Worm (Caenorhabditis elegans) whole organism, young adult: ENCODE data around the gene egl-9.

ENCODE experiments used
- B0336.3 ChIP-seq: fragments of 200-800 bp; sonication (Bioruptor generic); IDR thresholded peaks from 2 replicates; pipeline ENCODE4 v1.3.6; 2022; ENCODE audit warnings: missing genetic modification characterization, missing compliant biosample characterization
- F22D6.2 ChIP-seq: sonication (generic microtip); optimal IDR thresholded peaks from 2 replicates; lab custom pipeline; 2016; ENCODE audit warnings: mild to moderate bottlenecking, missing genetic modification characterization, missing compliant biosample characterization
- F33H1.4 ChIP-seq: fragments of 200-800 bp; sonication (Bioruptor generic); IDR thresholded peaks from 2 replicates; pipeline ENCODE4 v1.3.6; 2022; ENCODE audit warnings: missing genetic modification reagents, missing genetic modification characterization, missing compliant biosample characterization
- F37B4.10 ChIP-seq: fragments of 200-800 bp; sonication (Bioruptor generic); IDR thresholded peaks from 2 replicates; pipeline ENCODE4 v1.3.6; 2022; ENCODE audit warnings: missing genetic modification characterization, missing compliant biosample characterization
- F39B2.1 ChIP-seq: fragments of 200-800 bp; sonication (Bioruptor generic); IDR thresholded peaks from 2 replicates; pipeline ENCODE4 v1.3.6; 2022; ENCODE audit warnings: missing genetic modification reagents, missing genetic modification characterization, missing compliant biosample characterization
- K11D2.4 ChIP-seq: fragments of 200-800 bp; sonication (Bioruptor generic); IDR thresholded peaks from 2 replicates; pipeline ENCODE4 v1.3.6; 2022; ENCODE audit warnings: missing genetic modification reagents, missing genetic modification characterization, missing compliant biosample characterization
- K12H6.12 ChIP-seq: fragments of 200-800 bp; sonication (Bioruptor generic); optimal IDR thresholded peaks from 2 replicates; lab custom pipeline; 2018; ENCODE audit warnings: mild to moderate bottlenecking, missing genetic modification characterization, missing compliant biosample characterization
- T26A5.8 ChIP-seq: sonication (generic microtip); optimal IDR thresholded peaks from 2 replicates; lab custom pipeline; 2016; ENCODE audit warnings: missing genetic modification characterization, missing compliant biosample characterization
- Y53G8AR.9 ChIP-seq: fragments of 200-800 bp; sonication (Bioruptor generic); conservative IDR thresholded peaks from 2 replicates; pipeline ENCODE4 v1.3.6; 2022; ENCODE audit warnings: missing genetic modification reagents, missing genetic modification characterization, missing compliant biosample characterization
- Y56A3A.18 ChIP-seq: fragments of 200-800 bp; sonication (Bioruptor generic); IDR thresholded peaks from 2 replicates; pipeline ENCODE4 v1.3.6; 2022; ENCODE audit warnings: missing genetic modification reagents, missing genetic modification characterization, missing compliant biosample characterization
- Y79H2A.3 ChIP-seq: fragments of 200-800 bp; sonication (Bioruptor generic); conservative IDR thresholded peaks from 2 replicates; pipeline ENCODE4 v1.3.6; 2022; ENCODE audit warnings: missing genetic modification reagents, missing genetic modification characterization, missing compliant biosample characterization
- akir-1 ChIP-seq: fragments of 200-800 bp; sonication (Bioruptor generic); optimal IDR thresholded peaks from 2 replicates; lab custom pipeline; 2018; ENCODE audit warnings: mild to moderate bottlenecking, missing genetic modification characterization, moderate library complexity, missing compliant biosample characterization
- aptf-2 ChIP-seq: fragments of 200-800 bp; sonication (Bioruptor generic); conservative IDR thresholded peaks from 2 replicates; pipeline ENCODE4 v1.3.6; 2022; ENCODE audit warnings: missing genetic modification reagents, missing genetic modification characterization, missing compliant biosample characterization
- aptf-3 ChIP-seq: fragments of 200-800 bp; sonication (Bioruptor generic); IDR thresholded peaks from 2 replicates; pipeline ENCODE4 v1.3.6; 2022; ENCODE audit warnings: missing genetic modification characterization, missing compliant biosample characterization
- atf-7 ChIP-seq: sonication (generic microtip); optimal IDR thresholded peaks from 2 replicates; lab custom pipeline; 2017; ENCODE audit warnings: mild to moderate bottlenecking, missing genetic modification characterization, missing compliant biosample characterization
- attf-6 ChIP-seq: fragments of 200-800 bp; sonication (Bioruptor generic); IDR thresholded peaks from 2 replicates; pipeline ENCODE4 v1.3.6; 2022; ENCODE audit warnings: missing genetic modification reagents, missing genetic modification characterization, missing compliant biosample characterization
- cebp-1 ChIP-seq, 2 experiments: fragments of 200-800 bp in 1 of 2; sonication (Bioruptor generic) in 1 of 2; sonication (generic microtip) in 1 of 2; IDR thresholded peaks in 1 of 2; optimal IDR thresholded peaks in 1 of 2; 2 replicates each; pipeline versions ENCODE4 v1.3.6 to Lab custom; 2017 to 2022; ENCODE audit warnings: missing compliant biosample characterization in 2 of 2, missing genetic modification characterization in 2 of 2, mild to moderate bottlenecking in 1 of 2, missing genetic modification reagents in 1 of 2, moderate library complexity in 1 of 2
- ceh-100 ChIP-seq: fragments of 200-800 bp; sonication (Bioruptor generic); IDR thresholded peaks from 2 replicates; pipeline ENCODE4 v1.3.6; 2022; ENCODE audit warnings: missing genetic modification reagents, missing genetic modification characterization, missing compliant biosample characterization
- ceh-58 ChIP-seq: fragments of 200-800 bp; sonication (Bioruptor generic); IDR thresholded peaks from 2 replicates; pipeline ENCODE4 v1.3.6; 2022; ENCODE audit warnings: missing genetic modification characterization, missing compliant biosample characterization
- dpff-1 ChIP-seq: sonication (generic microtip); optimal IDR thresholded peaks from 2 replicates; lab custom pipeline; 2017; ENCODE audit warnings: mild to moderate bottlenecking, missing genetic modification characterization, missing compliant biosample characterization
- dpl-1 ChIP-seq: fragments of 150-350 bp; optimal IDR thresholded peaks from 2 replicates; lab custom pipeline; 2014; ENCODE audit warnings: missing biosample characterization, missing genetic modification reagents, missing genetic modification characterization
- egl-18 ChIP-seq: fragments of 200-800 bp; sonication (Bioruptor generic); IDR thresholded peaks from 2 replicates; pipeline ENCODE4 v1.3.6; 2022; ENCODE audit warnings: missing genetic modification reagents, missing genetic modification characterization, missing compliant biosample characterization
- ekl-4 ChIP-seq: fragments of 200-800 bp; sonication (Bioruptor generic); IDR thresholded peaks from 2 replicates; pipeline ENCODE4 v1.3.6; 2022; ENCODE audit warnings: missing genetic modification reagents, missing genetic modification characterization, missing compliant biosample characterization
- him-1 ChIP-seq: sonication (generic microtip); optimal IDR thresholded peaks from 2 replicates; lab custom pipeline; 2016; ENCODE audit warnings: missing genotype, missing genetic modification reagents, missing genetic modification characterization, missing compliant biosample characterization
- hmg-20 ChIP-seq: fragments of 200-800 bp; sonication (Bioruptor generic); IDR thresholded peaks from 2 replicates; pipeline ENCODE4 v1.3.6; 2022; ENCODE audit warnings: missing genetic modification reagents, missing genetic modification characterization, missing compliant biosample characterization
- let-607 ChIP-seq, 2 experiments: fragments of 200-800 bp in 1 of 2; sonication (Bioruptor generic) in 1 of 2; sonication (generic microtip) in 1 of 2; optimal IDR thresholded peaks; 2 replicates each; lab custom pipeline; 2016 to 2018; ENCODE audit warnings: mild to moderate bottlenecking in 2 of 2, missing compliant biosample characterization in 2 of 2, missing genetic modification characterization in 2 of 2, moderate library complexity in 2 of 2, missing genotype in 1 of 2
- lin-26 ChIP-seq: fragments of 200-800 bp; sonication (Bioruptor generic); IDR thresholded peaks from 2 replicates; pipeline ENCODE4 v1.3.6; 2022; ENCODE audit warnings: missing genetic modification reagents, missing genetic modification characterization, missing compliant biosample characterization
- lin-40 ChIP-seq: sonication (generic microtip); optimal IDR thresholded peaks from 2 replicates; lab custom pipeline; 2016; ENCODE audit warnings: missing genetic modification characterization, mild to moderate bottlenecking, missing compliant biosample characterization, missing genotype, missing genetic modification reagents
- lir-1 ChIP-seq: fragments of 200-800 bp; sonication (Bioruptor generic); conservative IDR thresholded peaks from 2 replicates; pipeline ENCODE4 v1.3.6; 2022; ENCODE audit warnings: missing genetic modification reagents, missing genetic modification characterization, missing compliant biosample characterization
- madf-10 ChIP-seq: sonication (generic microtip); optimal IDR thresholded peaks from 2 replicates; lab custom pipeline; 2016; ENCODE audit warnings: mild to moderate bottlenecking, missing genetic modification characterization, missing compliant biosample characterization
- madf-3 ChIP-seq: fragments of 200-800 bp; sonication (Bioruptor generic); IDR thresholded peaks from 2 replicates; pipeline ENCODE4 v1.3.6; 2022; ENCODE audit warnings: missing genetic modification reagents, missing genetic modification characterization, missing compliant biosample characterization
- madf-6 ChIP-seq: fragments of 200-800 bp; sonication (Bioruptor generic); IDR thresholded peaks from 2 replicates; pipeline ENCODE4 v1.3.6; 2022; ENCODE audit warnings: missing genetic modification reagents, missing genetic modification characterization, missing compliant biosample characterization
- madf-8 ChIP-seq: fragments of 200-800 bp; sonication (Bioruptor generic); conservative IDR thresholded peaks from 2 replicates; pipeline ENCODE4 v1.3.6; 2022; ENCODE audit warnings: missing genetic modification reagents, missing genetic modification characterization, missing compliant biosample characterization
- mxl-1 ChIP-seq: sonication (generic microtip); optimal IDR thresholded peaks from 2 replicates; lab custom pipeline; 2016; ENCODE audit warnings: missing genetic modification characterization, missing compliant biosample characterization
- nfya-2 ChIP-seq: fragments of 200-800 bp; sonication (Bioruptor generic); IDR thresholded peaks from 2 replicates; pipeline ENCODE4 v1.3.6; 2022; ENCODE audit warnings: missing genetic modification reagents, missing genetic modification characterization, missing compliant biosample characterization
- nhr-179 ChIP-seq: sonication (generic microtip); optimal IDR thresholded peaks from 2 replicates; lab custom pipeline; 2016; ENCODE audit warnings: mild to moderate bottlenecking, missing genetic modification characterization, missing compliant biosample characterization
- rec-8 ChIP-seq, 2 experiments: sonication (generic microtip); optimal IDR thresholded peaks; 2 replicates each; lab custom pipeline; 2016; ENCODE audit warnings: mild to moderate bottlenecking in 2 of 2, missing genetic modification characterization in 2 of 2, missing genetic modification reagents in 2 of 2, missing genotype in 2 of 2, missing biosample characterization in 1 of 2, missing compliant biosample characterization in 1 of 2, moderate library complexity in 1 of 2
- tbx-9 ChIP-seq: sonication (generic microtip); optimal IDR thresholded peaks from 2 replicates; lab custom pipeline; 2016; ENCODE audit warnings: borderline replicate concordance, missing genetic modification characterization, inconsistent platforms, missing compliant biosample characterization
- zfh-2 ChIP-seq: fragments of 200-800 bp; sonication (Bioruptor generic); conservative IDR thresholded peaks from 2 replicates; pipeline ENCODE4 v1.3.6; 2022; ENCODE audit warnings: missing genetic modification reagents, missing genetic modification characterization, missing compliant biosample characterization
- ztf-22 ChIP-seq: fragments of 200-800 bp; sonication (Bioruptor generic); optimal IDR thresholded peaks from 2 replicates; lab custom pipeline; 2018; ENCODE audit warnings: mild to moderate bottlenecking, missing genetic modification characterization, moderate library complexity, missing compliant biosample characterization

egl-9 gene

ce11 chrV:10466607-10467092, 1.7 kb upstream of the egl-9 start (continued):
- 0 out of 2 replicates have a peak, but pooled peaks have one; percentile 37 for TF ChIP-seq madf-6 (GFP tag; lab: Robert Waterston, UW)
- no peak for TF ChIP-seq zfh-2
- peak; percentile 75 for TF ChIP-seq madf-10
- TF ChIP-seq lin-26 (GFP tag; lab: Robert Waterston, UW), result peak; percentile 60; the same call in 1 of the 2 replicates
- TF ChIP-seq ekl-4 (GFP tag; lab: Robert Waterston, UW), result 0 out of 2 replicates have a peak, but pooled peaks have one; percentile 46
- no peak for TF ChIP-seq madf-3 (GFP tag; lab: Robert Waterston, UW)
- TF ChIP-seq hmg-20 (GFP tag; lab: Robert Waterston, UW), result no peak
- TF ChIP-seq aptf-3 (GFP tag; lab: Robert Waterston, UW), result no peak
- peak; percentile 90 for TF ChIP-seq K12H6.12 (tag; lab: Kevin White, UChicago)
- TF ChIP-seq F39B2.1 (GFP tag; lab: Robert Waterston, UW), result no peak
- TF ChIP-seq K11D2.4, result peak; percentile 90
- TF ChIP-seq rec-8 (tag; optimal IDR thresholded peaks at IDR 0.05; lab: Kevin White, UChicago), result no peak
- TF ChIP-seq egl-18, result peak; percentile 78; the same call in 1 of the 2 replicates
- TF ChIP-seq cebp-1 (GFP tag; IDR thresholded peaks at IDR 0.05; lab: Robert Waterston, UW), result no peak
- peak; percentile 85 for TF ChIP-seq cebp-1 (tag; optimal IDR thresholded peaks at IDR 0.05; lab: Kevin White, UChicago)
- no peak for TF ChIP-seq nhr-179 (tag; lab: Kevin White, UChicago)
- TF ChIP-seq atf-7 (tag; lab: Kevin White, UChicago), result peak; percentile 88
- TF ChIP-seq T26A5.8, result no peak
- no peak for TF ChIP-seq tbx-9 (tag; lab: Kevin White, UChicago)
- TF ChIP-seq akir-1 (GFP tag; lab: Kevin White, UChicago), result peak; percentile 8
- TF ChIP-seq F33H1.4 (GFP tag; lab: Robert Waterston, UW), result no peak
- no peak for TF ChIP-seq Y79H2A.3 (GFP tag; lab: Robert Waterston, UW)
- no peak for TF ChIP-seq him-1
- no peak for TF ChIP-seq Y56A3A.18 (GFP tag; lab: Robert Waterston, UW)
- no peak for TF ChIP-seq nfya-2 (GFP tag; lab: Robert Waterston, UW)
- no peak for TF ChIP-seq ztf-22 (GFP tag; lab: Kevin White, UChicago)
- TF ChIP-seq dpl-1, result no peak
- TF ChIP-seq B0336.3 (GFP tag; lab: Robert Waterston, UW), result peak; percentile 81
- peak; percentile 32; the same call in 1 of the 2 replicates for TF ChIP-seq lir-1 (GFP tag; lab: Robert Waterston, UW)
- peak; percentile 94 for TF ChIP-seq lin-40 (tag; lab: Kevin White, UChicago)
- TF ChIP-seq madf-8 (GFP tag; lab: Robert Waterston, UW), result no peak
- TF ChIP-seq Y53G8AR.9 (GFP tag; lab: Robert Waterston, UW), result 0 out of 2 replicates have a peak, but pooled peaks have one; percentile 56
- TF ChIP-seq ceh-100 (GFP tag; lab: Robert Waterston, UW), result no peak
- TF ChIP-seq F22D6.2, result no peak
- no peak for TF ChIP-seq let-607 (tag; optimal IDR thresholded peaks at IDR 0.05; lab: Kevin White, UChicago)
- TF ChIP-seq F37B4.10 (GFP tag; lab: Robert Waterston, UW), result no peak
- no peak for TF ChIP-seq dpff-1 (tag; lab: Kevin White, UChicago)
- TF ChIP-seq attf-6 (GFP tag; lab: Robert Waterston, UW), result no peak
- no peak for TF ChIP-seq mxl-1 (tag; lab: Kevin White, UChicago)
- no peak for TF ChIP-seq ceh-58
- TF ChIP-seq aptf-2 (GFP tag; lab: Robert Waterston, UW), result no peak
